Worm (Caenorhabditis elegans): ENCODE data around the gene flad-1.
A peak's percentile ranks its signal among the peaks of the same experiment; 100 is the strongest.

flad-1 gene

ce11 chrII:9967999-9968706 lies 24.2 kb downstream of the flad-1 start, which contains the start of the genes R53.4 and psf-1 (continued):
- no peak for TF ChIP-seq F49E8.2 (tag; optimal IDR thresholded peaks at IDR 0.05; ENCODE audit: insufficient read depth)
- TF ChIP-seq aptf-2 (GFP tag; conservative IDR thresholded peaks at IDR 0.05) = no peak
- TF ChIP-seq K11D2.4 (GFP tag; IDR thresholded peaks at IDR 0.05) = no peak
- peak; percentile 57 for TF ChIP-seq dpl-1 (GFP tag; optimal IDR thresholded peaks at IDR 0.05)
- TF ChIP-seq attf-6 (GFP tag; IDR thresholded peaks at IDR 0.05) = no peak
- no peak for TF ChIP-seq egrh-3 (GFP tag; IDR thresholded peaks at IDR 0.05)
- TF ChIP-seq ztf-28 (GFP tag; IDR thresholded peaks at IDR 0.05) = peak; percentile 62; the same call in 1 of the 2 replicates
- no peak for TF ChIP-seq F55B11.4 (tag; optimal IDR thresholded peaks at IDR 0.05; ENCODE audit: borderline replicate concordance, insufficient read depth)
- peak; percentile 58 for TF ChIP-seq ceh-91 (GFP tag; IDR thresholded peaks at IDR 0.05)
- TF ChIP-seq T07F8.4 (tag; optimal IDR thresholded peaks at IDR 0.05) = no peak
- TF ChIP-seq B0261.1 (tag; optimal IDR thresholded peaks at IDR 0.05) = no peak
- TF ChIP-seq nhr-27 (tag; optimal IDR thresholded peaks at IDR 0.05) = no peak
- no peak for TF ChIP-seq F37B4.10 (GFP tag; IDR thresholded peaks at IDR 0.05)
- TF ChIP-seq let-526 (GFP tag; IDR thresholded peaks at IDR 0.05) = peak; percentile 47; the same call in 1 of the 2 replicates
- TF ChIP-seq snpc-1.3 (tag; optimal IDR thresholded peaks at IDR 0.05; ENCODE audit: insufficient read depth) = peak; percentile 41
- no peak for TF ChIP-seq sea-2 (GFP tag; IDR thresholded peaks at IDR 0.05)
- no peak for TF ChIP-seq Y56A3A.18 (GFP tag; IDR thresholded peaks at IDR 0.05)
- TF ChIP-seq nhr-90 (tag; optimal IDR thresholded peaks at IDR 0.05) = no peak
- peak; percentile 17 for TF ChIP-seq tbp1 (GFP tag; optimal IDR thresholded peaks at IDR 0.05)
- TF ChIP-seq zfh-2 (GFP tag; conservative IDR thresholded peaks at IDR 0.05) = no peak
- no peak for TF ChIP-seq somi-1 (GFP tag; optimal IDR thresholded peaks at IDR 0.05)
- TF ChIP-seq snpc-4 (GFP tag; optimal IDR thresholded peaks at IDR 0.05) = no peak
- TF ChIP-seq snpc-4 (tag; optimal IDR thresholded peaks at IDR 0.05) = peak in 2 of 4 experiments; percentile 10 to 31
- TF ChIP-seq ztf-18 (tag; optimal IDR thresholded peaks at IDR 0.05) = no peak
- TF ChIP-seq pha-4 (tag; optimal IDR thresholded peaks at IDR 0.05) = no peak
- no peak for TF ChIP-seq xnd-1 (tag; optimal IDR thresholded peaks at IDR 0.05)
- TF ChIP-seq nhr-179 (tag; optimal IDR thresholded peaks at IDR 0.05) = no peak
- TF ChIP-seq ztf-26 (tag; optimal IDR thresholded peaks at IDR 0.05) = no peak
- peak; percentile 52 for TF ChIP-seq unc-130 (GFP tag; optimal IDR thresholded peaks at IDR 0.05)
- no peak for TF ChIP-seq Y95B8A.8 (GFP tag; IDR thresholded peaks at IDR 0.05)
- no peak for TF ChIP-seq K12H6.12 (tag; optimal IDR thresholded peaks at IDR 0.05)
- TF ChIP-seq F52B5.7 (tag; optimal IDR thresholded peaks at IDR 0.05) = no peak
- TF ChIP-seq ceh-40 (GFP tag; IDR thresholded peaks at IDR 0.05) = no peak
- TF ChIP-seq ceh-58 (GFP tag; IDR thresholded peaks at IDR 0.05) = no peak
- no peak for TF ChIP-seq sdz-38 (tag; optimal IDR thresholded peaks at IDR 0.05)
- no peak for TF ChIP-seq bed-1 (GFP tag; IDR thresholded peaks at IDR 0.05)
- no peak for TF ChIP-seq hmg-20 (GFP tag; IDR thresholded peaks at IDR 0.05)
- no peak for TF ChIP-seq unc-62 (GFP tag; optimal IDR thresholded peaks at IDR 0.05)
- TF ChIP-seq Y53G8AR.9 (GFP tag; conservative IDR thresholded peaks at IDR 0.05) = no peak
- TF ChIP-seq mes-4 (tag; optimal IDR thresholded peaks at IDR 0.05) = no peak
- no peak for TF ChIP-seq B0035.1 (tag; optimal IDR thresholded peaks at IDR 0.05)
- peak; percentile 36; the same call in 1 of the 2 replicates for TF ChIP-seq ztf-6 (GFP tag; IDR thresholded peaks at IDR 0.05)
- TF ChIP-seq atf-7 (tag; optimal IDR thresholded peaks at IDR 0.05) = no peak
- TF ChIP-seq hlh-26 (GFP tag; conservative IDR thresholded peaks at IDR 0.05) = no peak
- TF ChIP-seq mxl-1 (tag; optimal IDR thresholded peaks at IDR 0.05) = no peak
- TF ChIP-seq mcd-1 (GFP tag; IDR thresholded peaks at IDR 0.05) = peak; percentile 23; the same call in 1 of the 2 replicates
- no peak for TF ChIP-seq T26A5.8 (tag; optimal IDR thresholded peaks at IDR 0.05)
- TF ChIP-seq hrde-1 (tag; optimal IDR thresholded peaks at IDR 0.05; ENCODE audit: borderline replicate concordance) = no peak
- no peak for TF ChIP-seq gei-17 (GFP tag; optimal IDR thresholded peaks at IDR 0.05)
